Worm (Caenorhabditis elegans): ENCODE data around the gene C05D12.2.

DNA sequence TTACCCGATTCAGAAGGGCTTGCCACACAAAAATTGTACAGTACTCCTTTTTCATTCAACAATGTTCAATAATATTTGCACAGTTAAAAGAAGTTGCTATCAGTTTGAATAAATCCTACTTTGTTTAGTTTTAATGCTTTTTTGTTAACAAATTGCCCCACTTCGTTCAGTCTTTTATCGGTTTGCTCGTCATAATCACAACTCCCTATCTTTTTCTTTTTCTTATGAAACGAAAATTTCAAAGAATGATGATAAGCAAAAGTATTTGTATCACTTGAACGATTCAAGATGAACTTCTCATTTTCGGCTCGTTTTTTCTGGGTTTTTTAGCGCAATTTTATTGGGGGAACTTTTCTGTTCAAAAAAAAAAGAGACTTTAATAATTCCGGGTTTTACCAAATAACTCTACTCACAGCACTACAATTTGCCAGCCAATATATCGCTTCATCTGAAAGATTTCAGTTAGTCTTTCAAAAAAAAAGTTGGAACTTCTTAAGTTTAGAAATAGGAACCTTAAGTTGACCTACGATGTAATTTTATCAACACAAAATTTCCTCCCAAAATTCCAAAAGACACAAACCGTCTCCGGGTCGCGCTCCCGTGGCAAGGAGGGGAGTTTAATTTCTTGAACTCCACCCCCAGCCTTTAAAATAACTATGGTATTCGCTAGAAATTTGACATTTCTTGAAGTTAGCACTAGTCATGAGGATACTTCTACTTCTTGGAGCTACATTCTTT lies 6.6 kb downstream of the C05D12.2 start, which contains the start of gene C05D12.3:
- TF ChIP-seq sup-37 (GFP tag; optimal IDR thresholded peaks at IDR 0.05): no peak
- TF ChIP-seq lsy-2 (tag; optimal IDR thresholded peaks at IDR 0.05): no peak
- TF ChIP-seq pag-3 (tag; optimal IDR thresholded peaks at IDR 0.05; ENCODE audit: borderline replicate concordance, insufficient read depth): no peak
- no peak for TF ChIP-seq nhr-90 (tag; optimal IDR thresholded peaks at IDR 0.05; ENCODE audit: poor library complexity)

Measured in whole organism, L1 larva.